Worm (Caenorhabditis elegans) whole organism, young adult: Measurements from ENCODE around the gene asp-2.

Experiments
- B0035.1 ChIP-seq: sonication (generic microtip); optimal IDR thresholded peaks from 2 replicates; lab custom pipeline; 2016; ENCODE audit warnings: missing genetic modification characterization, mild to moderate bottlenecking, missing compliant biosample characterization, missing genotype, missing genetic modification reagents
- F57C9.4 ChIP-seq: sonication (generic microtip); optimal IDR thresholded peaks from 2 replicates; lab custom pipeline; 2017; ENCODE audit warnings: mild to moderate bottlenecking, missing genetic modification characterization, missing compliant biosample characterization
- K11D2.4 ChIP-seq: fragments of 200-800 bp; sonication (Bioruptor generic); IDR thresholded peaks from 2 replicates; pipeline ENCODE4 v1.3.6; 2022; ENCODE audit warnings: missing genetic modification reagents, missing genetic modification characterization, missing compliant biosample characterization
- Y95B8A.8 ChIP-seq: fragments of 200-800 bp; sonication (Bioruptor generic); IDR thresholded peaks from 2 replicates; pipeline ENCODE4 v1.3.6; 2022; ENCODE audit warnings: missing genetic modification reagents, missing genetic modification characterization, missing compliant biosample characterization
- ama-1 ChIP-seq, 3 experiments: fragments of 150-350 bp in 1 of 3; sonication (generic microtip) in 2 of 3; optimal IDR thresholded peaks; 2 replicates each; lab custom pipeline; 2014 to 2018; ENCODE audit warnings: missing biosample characterization in 2 of 3, missing genetic modification characterization in 2 of 3, missing genetic modification reagents in 2 of 3
- bed-2 ChIP-seq: fragments of 200-800 bp; sonication (Bioruptor generic); IDR thresholded peaks from 2 replicates; pipeline ENCODE4 v1.3.6; 2022; ENCODE audit warnings: missing genetic modification reagents, missing genetic modification characterization, missing compliant biosample characterization
- ccch-3 ChIP-seq: fragments of 200-800 bp; sonication (Bioruptor generic); optimal IDR thresholded peaks from 2 replicates; lab custom pipeline; 2018; ENCODE audit warnings: mild to moderate bottlenecking, missing genetic modification characterization, missing compliant biosample characterization
- ceh-100 ChIP-seq: fragments of 200-800 bp; sonication (Bioruptor generic); IDR thresholded peaks from 2 replicates; pipeline ENCODE4 v1.3.6; 2022; ENCODE audit warnings: missing genetic modification reagents, missing genetic modification characterization, missing compliant biosample characterization
- ceh-27 ChIP-seq: fragments of 200-800 bp; sonication (Bioruptor generic); optimal IDR thresholded peaks from 2 replicates; lab custom pipeline; 2018; ENCODE audit warnings: mild to moderate bottlenecking, missing genetic modification characterization, moderate library complexity, missing compliant biosample characterization
- chd-7 ChIP-seq: sonication (generic microtip); optimal IDR thresholded peaks from 2 replicates; lab custom pipeline; 2016; ENCODE audit warnings: mild to moderate bottlenecking, missing genetic modification characterization, moderate library complexity, missing compliant biosample characterization
- egl-18 ChIP-seq: fragments of 200-800 bp; sonication (Bioruptor generic); IDR thresholded peaks from 2 replicates; pipeline ENCODE4 v1.3.6; 2022; ENCODE audit warnings: missing genetic modification reagents, missing genetic modification characterization, missing compliant biosample characterization
- egrh-3 ChIP-seq: fragments of 200-800 bp; sonication (Bioruptor generic); IDR thresholded peaks from 2 replicates; pipeline ENCODE4 v1.3.6; 2022; ENCODE audit warnings: missing genetic modification reagents, missing genetic modification characterization, missing compliant biosample characterization
- ets-4 ChIP-seq: fragments of 200-800 bp; sonication (Bioruptor generic); optimal IDR thresholded peaks from 2 replicates; lab custom pipeline; 2018; ENCODE audit warnings: mild to moderate bottlenecking, missing genetic modification characterization, missing compliant biosample characterization
- hlh-12 ChIP-seq: sonication (generic microtip); optimal IDR thresholded peaks from 2 replicates; lab custom pipeline; 2016; ENCODE audit warnings: missing genetic modification characterization, missing compliant biosample characterization
- hmg-20 ChIP-seq: fragments of 200-800 bp; sonication (Bioruptor generic); IDR thresholded peaks from 2 replicates; pipeline ENCODE4 v1.3.6; 2022; ENCODE audit warnings: missing genetic modification reagents, missing genetic modification characterization, missing compliant biosample characterization
- hrde-1 ChIP-seq: sonication (generic microtip); optimal IDR thresholded peaks from 2 replicates; lab custom pipeline; 2016; ENCODE audit warnings: missing genetic modification characterization, mild to moderate bottlenecking, missing compliant biosample characterization, moderate library complexity, missing genotype, missing genetic modification reagents, borderline replicate concordance
- lag-1 ChIP-seq: fragments of 200-800 bp; sonication (Bioruptor generic); IDR thresholded peaks from 2 replicates; pipeline ENCODE4 v1.3.6; 2022; ENCODE audit warnings: missing genetic modification reagents, missing genetic modification characterization, missing compliant biosample characterization
- let-607 ChIP-seq, 2 experiments: fragments of 200-800 bp in 1 of 2; sonication (Bioruptor generic) in 1 of 2; sonication (generic microtip) in 1 of 2; optimal IDR thresholded peaks; 2 replicates each; lab custom pipeline; 2016 to 2018; ENCODE audit warnings: mild to moderate bottlenecking in 2 of 2, missing compliant biosample characterization in 2 of 2, missing genetic modification characterization in 2 of 2, moderate library complexity in 2 of 2, missing genotype in 1 of 2
- lin-26 ChIP-seq: fragments of 200-800 bp; sonication (Bioruptor generic); IDR thresholded peaks from 2 replicates; pipeline ENCODE4 v1.3.6; 2022; ENCODE audit warnings: missing genetic modification reagents, missing genetic modification characterization, missing compliant biosample characterization
- lin-40 ChIP-seq: sonication (generic microtip); optimal IDR thresholded peaks from 2 replicates; lab custom pipeline; 2016; ENCODE audit warnings: missing genetic modification characterization, mild to moderate bottlenecking, missing compliant biosample characterization, missing genotype, missing genetic modification reagents
- lin-54 ChIP-seq: fragments of 200-800 bp; sonication (Bioruptor generic); optimal IDR thresholded peaks from 2 replicates; lab custom pipeline; 2018; ENCODE audit warnings: mild to moderate bottlenecking, missing genetic modification characterization, missing compliant biosample characterization
- lsl-1 ChIP-seq: fragments of 200-800 bp; sonication (Bioruptor generic); optimal IDR thresholded peaks from 2 replicates; lab custom pipeline; 2018; ENCODE audit warnings: mild to moderate bottlenecking, missing genetic modification characterization, moderate library complexity, missing compliant biosample characterization
- madf-10 ChIP-seq: sonication (generic microtip); optimal IDR thresholded peaks from 2 replicates; lab custom pipeline; 2016; ENCODE audit warnings: mild to moderate bottlenecking, missing genetic modification characterization, missing compliant biosample characterization
- madf-3 ChIP-seq: fragments of 200-800 bp; sonication (Bioruptor generic); IDR thresholded peaks from 2 replicates; pipeline ENCODE4 v1.3.6; 2022; ENCODE audit warnings: missing genetic modification reagents, missing genetic modification characterization, missing compliant biosample characterization
- madf-6 ChIP-seq: fragments of 200-800 bp; sonication (Bioruptor generic); IDR thresholded peaks from 2 replicates; pipeline ENCODE4 v1.3.6; 2022; ENCODE audit warnings: missing genetic modification reagents, missing genetic modification characterization, missing compliant biosample characterization
- madf-8 ChIP-seq: fragments of 200-800 bp; sonication (Bioruptor generic); conservative IDR thresholded peaks from 2 replicates; pipeline ENCODE4 v1.3.6; 2022; ENCODE audit warnings: missing genetic modification reagents, missing genetic modification characterization, missing compliant biosample characterization
- mcd-1 ChIP-seq: fragments of 200-800 bp; sonication (Bioruptor generic); IDR thresholded peaks from 2 replicates; pipeline ENCODE4 v1.3.6; 2022; ENCODE audit warnings: missing genetic modification reagents, missing genetic modification characterization, missing compliant biosample characterization
- nfya-1 ChIP-seq: sonication (generic microtip); optimal IDR thresholded peaks from 2 replicates; lab custom pipeline; 2017; ENCODE audit warnings: antibody characterized with exemption, missing compliant biosample characterization, missing genetic modification characterization, borderline replicate concordance; ENCODE audit not compliant: insufficient read depth
- nhr-90 ChIP-seq: sonication (generic microtip); optimal IDR thresholded peaks from 2 replicates; lab custom pipeline; 2016; ENCODE audit warnings: missing genotype, mild to moderate bottlenecking, missing genetic modification characterization, missing compliant biosample characterization
- rec-8 ChIP-seq, 2 experiments: sonication (generic microtip); optimal IDR thresholded peaks; 2 replicates each; lab custom pipeline; 2016; ENCODE audit warnings: mild to moderate bottlenecking in 2 of 2, missing genetic modification characterization in 2 of 2, missing genetic modification reagents in 2 of 2, missing genotype in 2 of 2, missing biosample characterization in 1 of 2, missing compliant biosample characterization in 1 of 2, moderate library complexity in 1 of 2
- repo-1 ChIP-seq: sonication (generic microtip); optimal IDR thresholded peaks from 2 replicates; lab custom pipeline; 2017; ENCODE audit warnings: mild to moderate bottlenecking, missing genetic modification characterization, missing compliant biosample characterization
- somi-1 ChIP-seq: fragments of 200-800 bp; sonication (Bioruptor generic); optimal IDR thresholded peaks from 2 replicates; lab custom pipeline; 2018; ENCODE audit warnings: mild to moderate bottlenecking, missing genetic modification characterization, missing compliant biosample characterization
- tbp1 ChIP-seq: fragments of 200-800 bp; sonication (Bioruptor generic); optimal IDR thresholded peaks from 2 replicates; lab custom pipeline; 2018; ENCODE audit warnings: mild to moderate bottlenecking, missing genetic modification characterization, missing compliant biosample characterization
- tlf-1 ChIP-seq: fragments of 200-800 bp; sonication (Bioruptor generic); optimal IDR thresholded peaks from 2 replicates; lab custom pipeline; 2018; ENCODE audit warnings: mild to moderate bottlenecking, missing genetic modification characterization, missing compliant biosample characterization
- zfh-2 ChIP-seq: fragments of 200-800 bp; sonication (Bioruptor generic); conservative IDR thresholded peaks from 2 replicates; pipeline ENCODE4 v1.3.6; 2022; ENCODE audit warnings: missing genetic modification reagents, missing genetic modification characterization, missing compliant biosample characterization
- ztf-22 ChIP-seq: fragments of 200-800 bp; sonication (Bioruptor generic); optimal IDR thresholded peaks from 2 replicates; lab custom pipeline; 2018; ENCODE audit warnings: mild to moderate bottlenecking, missing genetic modification characterization, moderate library complexity, missing compliant biosample characterization
- ztf-26 ChIP-seq: sonication (generic microtip); optimal IDR thresholded peaks from 2 replicates; lab custom pipeline; 2017; ENCODE audit warnings: missing genetic modification characterization, missing compliant biosample characterization
- ztf-28 ChIP-seq: fragments of 200-800 bp; sonication (Bioruptor generic); IDR thresholded peaks from 2 replicates; pipeline ENCODE4 v1.3.6; 2022; ENCODE audit warnings: missing genetic modification reagents, missing genetic modification characterization, missing compliant biosample characterization
- ztf-3 ChIP-seq: fragments of 200-800 bp; sonication (Bioruptor generic); optimal IDR thresholded peaks from 2 replicates; lab custom pipeline; 2018; ENCODE audit warnings: mild to moderate bottlenecking, missing genetic modification characterization, missing compliant biosample characterization

Gene asp-2

DNA sequence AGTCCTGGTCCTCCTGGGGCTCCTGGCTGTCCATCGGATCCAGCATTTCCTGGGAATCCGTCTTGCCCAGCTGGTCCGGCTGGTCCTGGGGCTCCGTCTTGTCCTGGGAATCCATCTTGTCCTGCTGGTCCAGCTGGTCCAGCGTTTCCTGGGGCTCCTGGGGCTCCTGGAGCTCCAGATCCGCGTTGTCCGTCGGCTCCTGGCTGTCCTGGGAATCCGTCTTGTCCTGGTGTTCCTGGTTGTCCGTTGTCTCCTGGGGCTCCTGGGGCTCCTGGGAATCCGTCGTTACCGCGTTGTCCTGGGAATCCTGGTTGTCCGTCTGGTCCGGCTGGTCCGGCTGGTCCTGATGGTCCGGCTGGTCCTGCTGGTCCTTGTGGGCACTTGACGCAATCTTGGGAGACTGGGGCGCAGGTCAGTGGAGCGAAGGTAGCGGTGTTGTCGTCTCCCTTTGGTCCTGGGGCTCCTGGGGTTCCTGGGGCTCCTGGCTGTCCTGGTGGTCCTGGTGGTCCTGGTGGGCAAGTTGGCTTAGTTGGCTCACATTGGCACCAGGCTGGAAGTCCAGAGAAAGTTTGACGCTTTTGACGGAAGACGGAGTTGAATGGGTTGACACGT, 40.7 kb upstream of the asp-2 start:
- TF ChIP-seq nfya-1 = no peak
- no peak for TF ChIP-seq ztf-22
- peak; percentile 85 for TF ChIP-seq zfh-2 (GFP tag; lab: Robert Waterston, UW)
- TF ChIP-seq ztf-28 = 0 out of 2 replicates have a peak, but pooled peaks have one; percentile 29
- no peak for TF ChIP-seq somi-1 (GFP tag; lab: Kevin White, UChicago)
- no peak for TF ChIP-seq lin-26
- TF ChIP-seq chd-7 (tag; lab: Kevin White, UChicago) = no peak
- no peak for TF ChIP-seq hmg-20 (GFP tag; lab: Robert Waterston, UW)
- no peak for TF ChIP-seq ccch-3 (GFP tag; lab: Kevin White, UChicago)
- TF ChIP-seq repo-1 (tag; lab: Kevin White, UChicago) = no peak
- TF ChIP-seq ceh-27 (GFP tag; lab: Kevin White, UChicago) = no peak
- TF ChIP-seq egrh-3 (GFP tag; lab: Robert Waterston, UW) = peak; percentile 87
- no peak for TF ChIP-seq Y95B8A.8

DNA sequence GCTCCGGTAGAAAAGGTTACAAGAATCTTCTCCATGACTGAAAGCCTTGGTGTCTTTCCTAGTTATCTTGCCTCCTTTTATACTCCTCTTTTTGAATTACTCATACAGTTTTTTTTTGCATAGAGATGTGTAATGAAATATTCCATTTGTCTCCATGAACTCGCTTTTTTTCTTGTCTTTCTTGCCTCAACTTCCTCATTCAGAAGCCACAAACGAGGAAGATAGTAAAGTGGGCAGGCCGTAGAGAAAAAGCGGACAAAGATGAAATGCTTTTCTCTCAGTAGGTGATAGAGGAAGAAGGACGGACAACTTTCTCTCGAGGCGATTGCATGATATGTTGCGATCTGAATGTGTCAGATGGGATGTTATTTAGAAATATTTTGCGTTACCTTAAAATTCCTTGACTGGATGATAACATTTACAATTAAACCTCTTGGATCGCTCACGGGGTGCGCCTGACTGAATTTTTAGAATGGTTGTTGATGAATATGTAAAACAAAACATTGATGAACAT, 39.9 kb upstream of the asp-2 start, which contains the start of gene col-145:
Gene col-145 (minus strand): TSS at position 51 of the 514 bp plus-strand sequence.
- no peak for TF ChIP-seq madf-10 (tag; lab: Kevin White, UChicago)
- no peak for TF ChIP-seq ets-4
- no peak for TF ChIP-seq ceh-27 (GFP tag; lab: Kevin White, UChicago)
- no peak for TF ChIP-seq B0035.1 (tag; lab: Kevin White, UChicago)
- no peak for TF ChIP-seq bed-2 (GFP tag; lab: Robert Waterston, UW)
- no peak for TF ChIP-seq ztf-3 (GFP tag; lab: Kevin White, UChicago)

DNA sequence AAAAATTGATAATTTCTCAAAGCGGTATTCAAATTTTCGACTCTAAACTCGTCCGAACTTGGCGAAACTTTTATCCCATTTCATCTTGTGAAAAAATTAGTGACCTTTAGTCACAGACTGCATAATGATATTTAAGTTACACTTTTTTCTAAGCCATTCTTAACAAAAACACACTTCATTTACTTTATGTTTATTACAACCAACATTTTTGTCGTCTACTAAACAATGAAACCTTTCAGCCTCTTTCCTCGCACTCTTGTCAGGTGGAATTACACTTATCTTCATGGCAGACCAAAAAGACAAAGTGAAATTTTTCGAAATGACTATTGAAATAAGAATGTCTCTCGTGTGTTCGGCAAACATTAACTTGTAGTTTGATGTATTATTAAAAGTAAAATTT, 39.0 kb upstream of the asp-2 start:
- TF ChIP-seq ztf-26 (tag; lab: Kevin White, UChicago) = no peak
- TF ChIP-seq tlf-1 (GFP tag; lab: Kevin White, UChicago) = no peak
- no peak for TF ChIP-seq mcd-1 (GFP tag; lab: Robert Waterston, UW)
- TF ChIP-seq nfya-1 = no peak
- no peak for TF ChIP-seq repo-1 (tag; lab: Kevin White, UChicago)
- TF ChIP-seq K11D2.4 (GFP tag; lab: Robert Waterston, UW) = no peak
- TF ChIP-seq ztf-3 (GFP tag; lab: Kevin White, UChicago) = no peak
- TF ChIP-seq, all 124 proteins: peak for 0

DNA sequence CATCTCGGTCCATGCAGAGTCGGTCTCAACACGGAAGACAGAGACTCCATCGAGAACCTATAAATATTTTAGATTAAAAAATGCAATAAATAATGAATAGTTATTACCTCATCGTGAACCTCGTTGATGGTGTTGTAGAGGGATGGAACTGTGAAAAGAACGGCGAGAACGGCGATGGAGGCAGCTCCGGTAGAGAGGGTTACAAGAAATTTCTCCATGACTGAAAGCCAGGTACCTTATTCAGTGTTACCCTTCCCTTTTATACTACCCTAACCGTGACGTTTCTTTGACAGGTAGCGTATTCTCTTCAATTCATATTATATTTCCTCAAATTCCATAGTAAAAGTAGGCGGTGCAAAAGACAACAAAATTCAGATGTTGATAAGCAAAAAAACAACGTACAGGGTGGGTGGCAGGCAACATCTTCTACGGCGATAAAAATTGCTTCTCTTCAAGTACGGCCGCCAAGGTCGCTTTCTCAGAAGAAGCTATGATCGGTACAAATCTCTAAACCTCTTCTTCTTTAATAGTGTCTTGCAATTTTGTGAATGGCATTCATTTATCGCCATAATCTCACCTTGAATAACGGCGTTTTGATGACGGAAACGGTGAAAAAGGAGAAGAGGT, 37.7 kb upstream of the asp-2 start, which contains the start of gene col-10:
Gene col-10 (minus strand): TSS at position 235 of the 627 bp plus-strand sequence.
- no peak for TF ChIP-seq bed-2 (GFP tag; lab: Robert Waterston, UW)
- TF ChIP-seq F57C9.4 (tag; lab: Kevin White, UChicago) = no peak
- TF ChIP-seq madf-6 (GFP tag; lab: Robert Waterston, UW) = no peak
- no peak for TF ChIP-seq egl-18 (GFP tag; lab: Robert Waterston, UW)
- TF ChIP-seq tbp1 (GFP tag; lab: Kevin White, UChicago) = no peak
- no peak for TF ChIP-seq lin-40 (tag; lab: Kevin White, UChicago)
- no peak for TF ChIP-seq madf-8
- TF ChIP-seq ceh-100 (GFP tag; lab: Robert Waterston, UW) = no peak
- no peak for TF ChIP-seq madf-3
- no peak for TF ChIP-seq let-607 (tag; optimal IDR thresholded peaks at IDR 0.05; lab: Kevin White, UChicago)
- TF ChIP-seq rec-8 (tag; optimal IDR thresholded peaks at IDR 0.05; lab: Kevin White, UChicago) = no peak
- no peak for TF ChIP-seq hrde-1 (tag; lab: Kevin White, UChicago)
- no peak for TF ChIP-seq ceh-27 (GFP tag; lab: Kevin White, UChicago)
- TF ChIP-seq ama-1 (optimal IDR thresholded peaks at IDR 0.05; lab: Kevin White, UChicago) = no peak
- no peak for TF ChIP-seq ama-1 (GFP tag; optimal IDR thresholded peaks at IDR 0.05; lab: Kevin White, UChicago)
- no peak for TF ChIP-seq lag-1
- TF ChIP-seq somi-1 (GFP tag; lab: Kevin White, UChicago) = no peak
- no peak for TF ChIP-seq lsl-1 (GFP tag; lab: Kevin White, UChicago)
- TF ChIP-seq hlh-12 = no peak
- no peak for TF ChIP-seq nhr-90
- TF ChIP-seq lin-54 (GFP tag; lab: Kevin White, UChicago) = no peak
